Worm (Caenorhabditis elegans) whole organism, young adult: ENCODE data around the gene srsx-25.

ENCODE experiments used
- B0019.2 ChIP-seq: fragments of 200-800 bp; sonication (Bioruptor generic); conservative IDR thresholded peaks from 2 replicates; pipeline ENCODE4 v1.3.6; 2022; ENCODE audit warnings: missing genetic modification reagents, missing genetic modification characterization, missing compliant biosample characterization
- B0336.3 ChIP-seq: fragments of 200-800 bp; sonication (Bioruptor generic); IDR thresholded peaks from 2 replicates; pipeline ENCODE4 v1.3.6; 2022; ENCODE audit warnings: missing genetic modification characterization, missing compliant biosample characterization
- F10E7.11 ChIP-seq: sonication (generic microtip); optimal IDR thresholded peaks from 2 replicates; lab custom pipeline; 2017; ENCODE audit warnings: mild to moderate bottlenecking, missing genetic modification characterization, moderate library complexity, missing compliant biosample characterization
- F23B12.7 ChIP-seq: sonication (generic microtip); optimal IDR thresholded peaks from 2 replicates; lab custom pipeline; 2017; ENCODE audit warnings: missing genetic modification characterization, mild to moderate bottlenecking, missing compliant biosample characterization, antibody characterized with exemption, moderate library complexity; ENCODE audit not compliant: insufficient read depth
- F52B5.7 ChIP-seq: sonication (generic microtip); optimal IDR thresholded peaks from 2 replicates; lab custom pipeline; 2016; ENCODE audit warnings: mild to moderate bottlenecking, missing genetic modification characterization, missing compliant biosample characterization
- F55B11.4 ChIP-seq: sonication (generic microtip); optimal IDR thresholded peaks from 2 replicates; lab custom pipeline; 2016; ENCODE audit warnings: missing compliant biosample characterization, missing genetic modification characterization, borderline replicate concordance; ENCODE audit not compliant: insufficient read depth
- F57A8.1 ChIP-seq: fragments of 200-800 bp; sonication (Bioruptor generic); optimal IDR thresholded peaks from 2 replicates; lab custom pipeline; 2018; ENCODE audit warnings: mild to moderate bottlenecking, missing genetic modification characterization, moderate library complexity, missing compliant biosample characterization
- F57C9.4 ChIP-seq: sonication (generic microtip); optimal IDR thresholded peaks from 2 replicates; lab custom pipeline; 2017; ENCODE audit warnings: mild to moderate bottlenecking, missing genetic modification characterization, missing compliant biosample characterization
- T07F8.4 ChIP-seq: sonication (generic microtip); optimal IDR thresholded peaks from 2 replicates; lab custom pipeline; 2016; ENCODE audit warnings: mild to moderate bottlenecking, missing genetic modification characterization, moderate library complexity, missing compliant biosample characterization
- T26A5.8 ChIP-seq: sonication (generic microtip); optimal IDR thresholded peaks from 2 replicates; lab custom pipeline; 2016; ENCODE audit warnings: missing genetic modification characterization, missing compliant biosample characterization
- Y53G8AR.9 ChIP-seq: fragments of 200-800 bp; sonication (Bioruptor generic); conservative IDR thresholded peaks from 2 replicates; pipeline ENCODE4 v1.3.6; 2022; ENCODE audit warnings: missing genetic modification reagents, missing genetic modification characterization, missing compliant biosample characterization
- Y79H2A.3 ChIP-seq: fragments of 200-800 bp; sonication (Bioruptor generic); conservative IDR thresholded peaks from 2 replicates; pipeline ENCODE4 v1.3.6; 2022; ENCODE audit warnings: missing genetic modification reagents, missing genetic modification characterization, missing compliant biosample characterization
- Y95B8A.8 ChIP-seq: fragments of 200-800 bp; sonication (Bioruptor generic); IDR thresholded peaks from 2 replicates; pipeline ENCODE4 v1.3.6; 2022; ENCODE audit warnings: missing genetic modification reagents, missing genetic modification characterization, missing compliant biosample characterization
- akir-1 ChIP-seq: fragments of 200-800 bp; sonication (Bioruptor generic); optimal IDR thresholded peaks from 2 replicates; lab custom pipeline; 2018; ENCODE audit warnings: mild to moderate bottlenecking, missing genetic modification characterization, moderate library complexity, missing compliant biosample characterization
- athp-1 ChIP-seq: sonication (generic microtip); optimal IDR thresholded peaks from 2 replicates; lab custom pipeline; 2017; ENCODE audit warnings: mild to moderate bottlenecking, missing genetic modification characterization, missing compliant biosample characterization
- attf-6 ChIP-seq: fragments of 200-800 bp; sonication (Bioruptor generic); IDR thresholded peaks from 2 replicates; pipeline ENCODE4 v1.3.6; 2022; ENCODE audit warnings: missing genetic modification reagents, missing genetic modification characterization, missing compliant biosample characterization
- ccch-3 ChIP-seq: fragments of 200-800 bp; sonication (Bioruptor generic); optimal IDR thresholded peaks from 2 replicates; lab custom pipeline; 2018; ENCODE audit warnings: mild to moderate bottlenecking, missing genetic modification characterization, missing compliant biosample characterization
- ceh-100 ChIP-seq: fragments of 200-800 bp; sonication (Bioruptor generic); IDR thresholded peaks from 2 replicates; pipeline ENCODE4 v1.3.6; 2022; ENCODE audit warnings: missing genetic modification reagents, missing genetic modification characterization, missing compliant biosample characterization
- ceh-40 ChIP-seq: fragments of 200-800 bp; sonication (Bioruptor generic); IDR thresholded peaks from 2 replicates; pipeline ENCODE4 v1.3.6; 2022; ENCODE audit warnings: missing genetic modification characterization, missing compliant biosample characterization
- ceh-79 ChIP-seq: sonication (generic microtip); optimal IDR thresholded peaks from 2 replicates; lab custom pipeline; 2017; ENCODE audit warnings: mild to moderate bottlenecking, missing genetic modification characterization, missing compliant biosample characterization
- dpff-1 ChIP-seq: sonication (generic microtip); optimal IDR thresholded peaks from 2 replicates; lab custom pipeline; 2017; ENCODE audit warnings: mild to moderate bottlenecking, missing genetic modification characterization, missing compliant biosample characterization
- dpl-1 ChIP-seq: fragments of 150-350 bp; optimal IDR thresholded peaks from 2 replicates; lab custom pipeline; 2014; ENCODE audit warnings: missing biosample characterization, missing genetic modification reagents, missing genetic modification characterization
- egl-18 ChIP-seq: fragments of 200-800 bp; sonication (Bioruptor generic); IDR thresholded peaks from 2 replicates; pipeline ENCODE4 v1.3.6; 2022; ENCODE audit warnings: missing genetic modification reagents, missing genetic modification characterization, missing compliant biosample characterization
- ets-4 ChIP-seq: fragments of 200-800 bp; sonication (Bioruptor generic); optimal IDR thresholded peaks from 2 replicates; lab custom pipeline; 2018; ENCODE audit warnings: mild to moderate bottlenecking, missing genetic modification characterization, missing compliant biosample characterization
- fkh-3 ChIP-seq: sonication (generic microtip); optimal IDR thresholded peaks from 2 replicates; lab custom pipeline; 2016; ENCODE audit warnings: mild to moderate bottlenecking, missing genetic modification characterization, missing compliant biosample characterization
- hlh-26 ChIP-seq: fragments of 200-800 bp; sonication (Bioruptor generic); conservative IDR thresholded peaks from 2 replicates; pipeline ENCODE4 v1.3.6; 2022; ENCODE audit warnings: missing genetic modification reagents, missing genetic modification characterization, missing compliant biosample characterization
- lsl-1 ChIP-seq: fragments of 200-800 bp; sonication (Bioruptor generic); optimal IDR thresholded peaks from 2 replicates; lab custom pipeline; 2018; ENCODE audit warnings: mild to moderate bottlenecking, missing genetic modification characterization, moderate library complexity, missing compliant biosample characterization
- lsy-27 ChIP-seq: sonication (generic microtip); optimal IDR thresholded peaks from 2 replicates; lab custom pipeline; 2017; ENCODE audit warnings: missing genetic modification characterization, mild to moderate bottlenecking, missing compliant biosample characterization, antibody characterized with exemption, missing genotype, borderline replicate concordance; ENCODE audit not compliant: insufficient read depth
- madf-10 ChIP-seq: sonication (generic microtip); optimal IDR thresholded peaks from 2 replicates; lab custom pipeline; 2016; ENCODE audit warnings: mild to moderate bottlenecking, missing genetic modification characterization, missing compliant biosample characterization
- madf-8 ChIP-seq: fragments of 200-800 bp; sonication (Bioruptor generic); conservative IDR thresholded peaks from 2 replicates; pipeline ENCODE4 v1.3.6; 2022; ENCODE audit warnings: missing genetic modification reagents, missing genetic modification characterization, missing compliant biosample characterization
- mcd-1 ChIP-seq: fragments of 200-800 bp; sonication (Bioruptor generic); IDR thresholded peaks from 2 replicates; pipeline ENCODE4 v1.3.6; 2022; ENCODE audit warnings: missing genetic modification reagents, missing genetic modification characterization, missing compliant biosample characterization
- nfyb-1 ChIP-seq: fragments of 200-800 bp; sonication (Bioruptor generic); IDR thresholded peaks from 2 replicates; pipeline ENCODE4 v1.3.6; 2022; ENCODE audit warnings: missing genetic modification reagents, missing genetic modification characterization, missing compliant biosample characterization
- nhr-27 ChIP-seq: fragments of 200-800 bp; sonication (Bioruptor generic); optimal IDR thresholded peaks from 2 replicates; lab custom pipeline; 2018; ENCODE audit warnings: mild to moderate bottlenecking, missing genetic modification characterization, moderate library complexity, missing compliant biosample characterization
- nhr-80 ChIP-seq: sonication (generic microtip); optimal IDR thresholded peaks from 2 replicates; lab custom pipeline; 2016; ENCODE audit warnings: missing genetic modification characterization, missing compliant biosample characterization
- rcor-1 ChIP-seq: fragments of 200-800 bp; sonication (Bioruptor generic); IDR thresholded peaks from 2 replicates; pipeline ENCODE4 v1.3.6; 2022; ENCODE audit warnings: missing genetic modification reagents, missing genetic modification characterization, missing compliant biosample characterization
- rec-8 ChIP-seq, 2 experiments: sonication (generic microtip); optimal IDR thresholded peaks; 2 replicates each; lab custom pipeline; 2016; ENCODE audit warnings: mild to moderate bottlenecking in 2 of 2, missing genetic modification characterization in 2 of 2, missing genetic modification reagents in 2 of 2, missing genotype in 2 of 2, missing biosample characterization in 1 of 2, missing compliant biosample characterization in 1 of 2, moderate library complexity in 1 of 2
- repo-1 ChIP-seq: sonication (generic microtip); optimal IDR thresholded peaks from 2 replicates; lab custom pipeline; 2017; ENCODE audit warnings: mild to moderate bottlenecking, missing genetic modification characterization, missing compliant biosample characterization
- snpc-1.1 ChIP-seq: sonication (generic microtip); optimal IDR thresholded peaks from 2 replicates; lab custom pipeline; 2017; ENCODE audit warnings: missing genetic modification characterization, mild to moderate bottlenecking, missing compliant biosample characterization, antibody characterized with exemption, moderate library complexity, missing genotype, missing genetic modification reagents; ENCODE audit not compliant: insufficient read depth
- somi-1 ChIP-seq: fragments of 200-800 bp; sonication (Bioruptor generic); optimal IDR thresholded peaks from 2 replicates; lab custom pipeline; 2018; ENCODE audit warnings: mild to moderate bottlenecking, missing genetic modification characterization, missing compliant biosample characterization
- sptf-2 ChIP-seq: fragments of 200-800 bp; sonication (Bioruptor generic); optimal IDR thresholded peaks from 2 replicates; lab custom pipeline; 2018; ENCODE audit warnings: mild to moderate bottlenecking, missing genetic modification characterization, missing compliant biosample characterization
- tbx-9 ChIP-seq: sonication (generic microtip); optimal IDR thresholded peaks from 2 replicates; lab custom pipeline; 2016; ENCODE audit warnings: borderline replicate concordance, missing genetic modification characterization, inconsistent platforms, missing compliant biosample characterization
- tlf-1 ChIP-seq: fragments of 200-800 bp; sonication (Bioruptor generic); optimal IDR thresholded peaks from 2 replicates; lab custom pipeline; 2018; ENCODE audit warnings: mild to moderate bottlenecking, missing genetic modification characterization, missing compliant biosample characterization
- unc-62 ChIP-seq: fragments of 150-350 bp; optimal IDR thresholded peaks from 2 replicates; lab custom pipeline; 2014; ENCODE audit warnings: missing biosample characterization, missing genetic modification reagents, missing genetic modification characterization
- xnd-1 ChIP-seq: sonication (generic microtip); optimal IDR thresholded peaks from 2 replicates; lab custom pipeline; 2016; ENCODE audit warnings: missing genotype, missing genetic modification reagents, missing genetic modification characterization, missing compliant biosample characterization
- zfh-2 ChIP-seq: fragments of 200-800 bp; sonication (Bioruptor generic); conservative IDR thresholded peaks from 2 replicates; pipeline ENCODE4 v1.3.6; 2022; ENCODE audit warnings: missing genetic modification reagents, missing genetic modification characterization, missing compliant biosample characterization
- ztf-25 ChIP-seq: fragments of 200-800 bp; sonication (Bioruptor generic); IDR thresholded peaks from 2 replicates; pipeline ENCODE4 v1.3.6; 2022; ENCODE audit warnings: missing genetic modification reagents, missing genetic modification characterization, missing compliant biosample characterization
- ztf-26 ChIP-seq: sonication (generic microtip); optimal IDR thresholded peaks from 2 replicates; lab custom pipeline; 2017; ENCODE audit warnings: missing genetic modification characterization, missing compliant biosample characterization
- ztf-28 ChIP-seq: fragments of 200-800 bp; sonication (Bioruptor generic); IDR thresholded peaks from 2 replicates; pipeline ENCODE4 v1.3.6; 2022; ENCODE audit warnings: missing genetic modification reagents, missing genetic modification characterization, missing compliant biosample characterization

Gene srsx-25

DNA sequence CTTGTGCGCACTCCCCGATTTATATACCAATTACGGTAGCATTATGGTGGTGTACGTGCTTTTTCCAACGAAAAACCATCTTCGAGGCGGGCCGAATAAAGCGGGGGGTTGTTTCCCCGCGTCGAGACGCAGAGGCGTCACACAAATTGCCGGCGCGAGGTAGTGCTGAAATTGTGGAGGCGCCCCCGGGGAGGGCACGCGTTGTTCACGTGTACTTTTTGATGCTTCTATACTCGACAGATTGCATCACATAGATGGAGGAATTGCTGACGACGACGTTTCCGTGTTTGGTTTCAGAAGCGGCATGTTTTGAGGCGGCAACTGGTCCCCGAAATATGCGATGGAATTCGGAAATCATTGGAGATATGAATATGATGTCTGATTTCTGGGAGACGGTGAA, 30.3 kb downstream of the srsx-25 start (continued):
- peak; percentile 97 for TF ChIP-seq zfh-2 (GFP tag; lab: Robert Waterston, UW)
- peak; percentile 75 for TF ChIP-seq B0336.3 (GFP tag; lab: Robert Waterston, UW)
- TF ChIP-seq somi-1 (GFP tag; lab: Kevin White, UChicago) = peak; percentile 85
- no peak for TF ChIP-seq attf-6
- no peak for TF ChIP-seq xnd-1 (tag; lab: Kevin White, UChicago)
- no peak for TF ChIP-seq Y95B8A.8
- TF ChIP-seq dpff-1 (tag; lab: Kevin White, UChicago) = no peak
- TF ChIP-seq B0019.2 = no peak
- TF ChIP-seq T07F8.4 (tag; lab: Kevin White, UChicago) = no peak
- no peak for TF ChIP-seq ceh-100 (GFP tag; lab: Robert Waterston, UW)
- no peak for TF ChIP-seq nhr-27 (tag; lab: Kevin White, UChicago)
- TF ChIP-seq Y79H2A.3 (GFP tag; lab: Robert Waterston, UW) = no peak
- no peak for TF ChIP-seq ztf-28 (GFP tag; lab: Robert Waterston, UW)
- TF ChIP-seq dpl-1 (GFP tag; lab: Kevin White, UChicago) = no peak
- no peak for TF ChIP-seq egl-18
- no peak for TF ChIP-seq unc-62 (GFP tag; lab: Kevin White, UChicago)
- TF ChIP-seq ets-4 (GFP tag; lab: Kevin White, UChicago) = no peak
- TF ChIP-seq rec-8 (tag; optimal IDR thresholded peaks at IDR 0.05; lab: Kevin White, UChicago) = no peak
- TF ChIP-seq F23B12.7 (tag; lab: Kevin White, UChicago) = no peak
- TF ChIP-seq mcd-1 (GFP tag; lab: Robert Waterston, UW) = peak; percentile 77
- TF ChIP-seq ztf-26 (tag; lab: Kevin White, UChicago) = peak; percentile 89
- no peak; the same call in 1 of the 2 replicates for TF ChIP-seq ztf-25 (GFP tag; lab: Robert Waterston, UW)
- TF ChIP-seq F57C9.4 (tag; lab: Kevin White, UChicago) = no peak
- TF ChIP-seq sptf-2 (GFP tag; lab: Kevin White, UChicago) = no peak
- TF ChIP-seq ceh-40 (GFP tag; lab: Robert Waterston, UW) = no peak
- no peak for TF ChIP-seq F10E7.11
- no peak for TF ChIP-seq F52B5.7 (tag; lab: Kevin White, UChicago)
- no peak for TF ChIP-seq lsl-1 (GFP tag; lab: Kevin White, UChicago)
- no peak for TF ChIP-seq T26A5.8
- no peak for TF ChIP-seq akir-1 (GFP tag; lab: Kevin White, UChicago)
- TF ChIP-seq fkh-3 (tag; lab: Kevin White, UChicago) = no peak
- TF ChIP-seq nhr-80 (tag; lab: Kevin White, UChicago) = peak; percentile 57
- peak; percentile 49 for TF ChIP-seq rcor-1 (GFP tag; lab: Robert Waterston, UW)
- TF ChIP-seq F55B11.4 (tag; lab: Kevin White, UChicago) = no peak
- no peak for TF ChIP-seq hlh-26
- TF ChIP-seq madf-10 (tag; lab: Kevin White, UChicago) = peak; percentile 33
- no peak for TF ChIP-seq Y53G8AR.9 (GFP tag; lab: Robert Waterston, UW)
- no peak for TF ChIP-seq F57A8.1 (GFP tag; lab: Kevin White, UChicago)
- no peak for TF ChIP-seq lsy-27 (tag; lab: Kevin White, UChicago)
- no peak for TF ChIP-seq tlf-1 (GFP tag; lab: Kevin White, UChicago)
- TF ChIP-seq snpc-1.1 (tag; lab: Kevin White, UChicago) = no peak
- no peak for TF ChIP-seq athp-1 (tag; lab: Kevin White, UChicago)
- TF ChIP-seq ccch-3 (GFP tag; lab: Kevin White, UChicago) = no peak
- TF ChIP-seq tbx-9 (tag; lab: Kevin White, UChicago) = no peak
- TF ChIP-seq madf-8 (GFP tag; lab: Robert Waterston, UW) = no peak
- no peak for TF ChIP-seq ceh-79
- peak; percentile 51 for TF ChIP-seq repo-1 (tag; lab: Kevin White, UChicago)
- 0 out of 2 replicates have a peak, but pooled peaks have one; percentile 51 for TF ChIP-seq nfyb-1 (GFP tag; lab: Robert Waterston, UW)
